Worm (Caenorhabditis elegans) whole organism, late embryonic: Measurements from ENCODE around the gene Y53G8B.1.

ENCODE experiments used
- ceh-9 ChIP-seq: sonication (generic microtip); optimal IDR thresholded peaks from 2 replicates; lab custom pipeline; 2016; ENCODE audit warnings: mild to moderate bottlenecking, missing genetic modification characterization, inconsistent platforms, missing compliant biosample characterization
- ets-4 ChIP-seq: sonication (generic microtip); optimal IDR thresholded peaks from 2 replicates; lab custom pipeline; 2016; ENCODE audit warnings: missing genetic modification characterization, missing compliant biosample characterization
- hlh-6 ChIP-seq: sonication (generic microtip); optimal IDR thresholded peaks from 2 replicates; lab custom pipeline; 2016; ENCODE audit warnings: missing genotype, missing genetic modification characterization, missing compliant biosample characterization
- lim-6 ChIP-seq: sonication (generic microtip); optimal IDR thresholded peaks from 2 replicates; lab custom pipeline; 2016; ENCODE audit warnings: missing genetic modification characterization, missing compliant biosample characterization
- pha-4 ChIP-seq: fragments of 150-350 bp; optimal IDR thresholded peaks from 2 replicates; lab custom pipeline; 2018; ENCODE audit warnings: missing biosample characterization, missing genetic modification reagents, missing genetic modification characterization
- pqm-1 ChIP-seq: sonication (generic microtip); optimal IDR thresholded peaks from 2 replicates; lab custom pipeline; 2016; ENCODE audit warnings: missing genetic modification characterization, missing compliant biosample characterization

- TF ChIP-seq ceh-9 (tag; lab: Kevin White, UChicago) (no peak), pha-4 (no peak), hlh-6 (tag; lab: Kevin White, UChicago) (no peak), pqm-1 (tag; lab: Kevin White, UChicago) (no peak), ets-4 (tag; lab: Kevin White, UChicago) (no peak), lim-6 (tag; lab: Kevin White, UChicago) (no peak)
Observed at ce11 chrIII:3112001-3112400, 17.1 kb upstream of the Y53G8B.1 start.
